Worm (Caenorhabditis elegans) whole organism, L1 larva: Measurements from ENCODE around the gene T13H5.8.

Experiments
- C16A3.4 ChIP-seq: fragments of 150-350 bp; optimal IDR thresholded peaks from 2 replicates; lab custom pipeline; 2014; ENCODE audit warnings: missing biosample characterization, missing genetic modification characterization
- F16B12.6 ChIP-seq: fragments of 150-350 bp; optimal IDR thresholded peaks from 2 replicates; lab custom pipeline; 2014; ENCODE audit warnings: missing biosample characterization, missing genetic modification characterization
- Y116A8C.19 ChIP-seq: sonication (generic microtip); optimal IDR thresholded peaks from 2 replicates; lab custom pipeline; 2016; ENCODE audit warnings: missing compliant biosample characterization, missing genetic modification characterization, borderline replicate concordance
- aly-2 ChIP-seq: fragments of 150-350 bp; optimal IDR thresholded peaks from 2 replicates; lab custom pipeline; 2014; ENCODE audit warnings: missing biosample characterization, missing genetic modification characterization
- blmp-1 ChIP-seq: fragments of 150-350 bp; optimal IDR thresholded peaks from 2 replicates; lab custom pipeline; 2014; ENCODE audit warnings: missing biosample characterization, missing genetic modification characterization
- ceh-63 ChIP-seq: fragments of 200-800 bp; sonication (Bioruptor generic); optimal IDR thresholded peaks from 2 replicates; lab custom pipeline; 2018; ENCODE audit warnings: mild to moderate bottlenecking, missing genetic modification characterization, missing compliant biosample characterization
- dsc-1 ChIP-seq: sonication (generic microtip); optimal IDR thresholded peaks from 2 replicates; lab custom pipeline; 2016; ENCODE audit warnings: mild to moderate bottlenecking, missing genetic modification characterization, missing compliant biosample characterization
- efl-1 ChIP-seq, 4 experiments: fragments of 150-350 bp; optimal IDR thresholded peaks in 3 of 4; peaks in 1 of 4; 1 replicate in 1 of 4; 2 replicates in 3 of 4; lab custom pipeline; 2014; ENCODE audit warnings: missing biosample characterization in 2 of 4, missing genetic modification characterization in 2 of 4, missing genetic modification reagents in 2 of 4
- egl-13 ChIP-seq: sonication (generic microtip); optimal IDR thresholded peaks from 2 replicates; lab custom pipeline; 2016; ENCODE audit warnings: missing genotype, missing genetic modification reagents, missing genetic modification characterization, missing compliant biosample characterization
- elt-2 ChIP-seq: sonication (generic microtip); optimal IDR thresholded peaks from 2 replicates; lab custom pipeline; 2016; ENCODE audit warnings: missing genetic modification characterization, mild to moderate bottlenecking, inconsistent platforms, missing compliant biosample characterization, missing genetic modification reagents
- ets-5 ChIP-seq: fragments of 200-800 bp; sonication (Bioruptor generic); IDR thresholded peaks from 2 replicates; pipeline ENCODE4 v1.3.6; 2022; ENCODE audit warnings: missing genetic modification characterization, missing compliant biosample characterization
- fkh-10 ChIP-seq: sonication (generic microtip); optimal IDR thresholded peaks from 2 replicates; lab custom pipeline; 2017; ENCODE audit warnings: missing biosample characterization, missing genetic modification reagents, missing genetic modification characterization
- fkh-8 ChIP-seq: sonication (generic microtip); optimal IDR thresholded peaks from 2 replicates; lab custom pipeline; 2016; ENCODE audit warnings: mild to moderate bottlenecking, missing genetic modification characterization, missing compliant biosample characterization
- fos-1 ChIP-seq: fragments of 150-350 bp; optimal IDR thresholded peaks from 2 replicates; lab custom pipeline; 2014; ENCODE audit warnings: missing biosample characterization, missing genetic modification characterization
- grh-1 ChIP-seq: fragments of 200-800 bp; sonication (Bioruptor generic); IDR thresholded peaks from 2 replicates; pipeline ENCODE4 v1.3.6; 2022; ENCODE audit warnings: missing genetic modification reagents, missing genetic modification characterization, missing compliant biosample characterization
- hlh-17 ChIP-seq: fragments of 200-800 bp; sonication (Bioruptor generic); optimal IDR thresholded peaks from 2 replicates; lab custom pipeline; 2018; ENCODE audit warnings: missing genetic modification characterization, mild to moderate bottlenecking, missing compliant biosample characterization, moderate library complexity, borderline replicate concordance
- hpl-2 ChIP-seq: fragments of 150-350 bp; optimal IDR thresholded peaks from 2 replicates; lab custom pipeline; 2014; ENCODE audit warnings: missing biosample characterization, missing genetic modification reagents, missing genetic modification characterization
- isw-1 ChIP-seq: fragments of 200-800 bp; sonication (Bioruptor generic); IDR thresholded peaks from 2 replicates; pipeline ENCODE4 v1.3.6; 2022; ENCODE audit warnings: missing genetic modification characterization, missing compliant biosample characterization
- lin-13 ChIP-seq: fragments of 150-350 bp; optimal IDR thresholded peaks from 2 replicates; lab custom pipeline; 2014; ENCODE audit warnings: missing biosample characterization, missing genetic modification reagents, missing genetic modification characterization
- lin-35 ChIP-seq, 2 experiments: fragments of 150-350 bp; optimal IDR thresholded peaks; 2 replicates each; lab custom pipeline; 2014; ENCODE audit warnings: missing biosample characterization in 2 of 2, missing genetic modification characterization in 2 of 2, missing genetic modification reagents in 2 of 2
- lin-39 ChIP-seq: fragments of 150-350 bp; optimal IDR thresholded peaks from 2 replicates; lab custom pipeline; 2014; ENCODE audit warnings: missing biosample characterization, missing genetic modification reagents, missing genetic modification characterization
- lir-3 ChIP-seq: sonication (generic microtip); optimal IDR thresholded peaks from 2 replicates; lab custom pipeline; 2016; ENCODE audit warnings: mild to moderate bottlenecking, missing genetic modification characterization, moderate library complexity, missing compliant biosample characterization; ENCODE audit not compliant: poor library complexity
- lsy-2 ChIP-seq, 2 experiments: fragments of 150-350 bp; optimal IDR thresholded peaks; 2 replicates each; lab custom pipeline; 2014; ENCODE audit warnings: missing biosample characterization in 2 of 2, missing genetic modification characterization in 2 of 2
- mab-9 ChIP-seq: fragments of 200-800 bp; sonication (Bioruptor generic); IDR thresholded peaks from 2 replicates; pipeline ENCODE4 v1.3.6; 2022; ENCODE audit warnings: missing genetic modification reagents, missing genetic modification characterization, missing compliant biosample characterization
- mdl-1 ChIP-seq, 2 experiments: fragments of 150-350 bp; optimal IDR thresholded peaks; 2 replicates each; lab custom pipeline; 2014 to 2017; ENCODE audit warnings: missing biosample characterization in 2 of 2, missing genetic modification characterization in 2 of 2, inconsistent platforms in 1 of 2
- nhr-11 ChIP-seq: fragments of 150-350 bp; optimal IDR thresholded peaks from 2 replicates; lab custom pipeline; 2014; ENCODE audit warnings: missing biosample characterization, missing genetic modification characterization
- nhr-12 ChIP-seq: sonication (generic microtip); optimal IDR thresholded peaks from 2 replicates; lab custom pipeline; 2017; ENCODE audit warnings: missing biosample characterization, missing genetic modification characterization
- nhr-28 ChIP-seq: fragments of 150-350 bp; optimal IDR thresholded peaks from 2 replicates; lab custom pipeline; 2014; ENCODE audit warnings: missing biosample characterization, missing genetic modification characterization
- nhr-77 ChIP-seq: fragments of 150-350 bp; optimal IDR thresholded peaks from 2 replicates; lab custom pipeline; 2014; ENCODE audit warnings: missing biosample characterization, missing genetic modification characterization
- nhr-84 ChIP-seq: sonication (generic microtip); optimal IDR thresholded peaks from 2 replicates; lab custom pipeline; 2017; ENCODE audit warnings: missing biosample characterization, missing genetic modification characterization
- nhr-85 ChIP-seq: sonication (generic microtip); peaks from one replicate; lab custom pipeline; 2016; ENCODE audit warnings: missing genetic modification characterization, inconsistent platforms, missing compliant biosample characterization
- nhr-90 ChIP-seq: sonication (generic microtip); optimal IDR thresholded peaks from 2 replicates; lab custom pipeline; 2016; ENCODE audit warnings: mild to moderate bottlenecking, missing genetic modification characterization, missing compliant biosample characterization; ENCODE audit not compliant: poor library complexity
- pax-3 ChIP-seq: fragments of 200-800 bp; sonication (Bioruptor generic); optimal IDR thresholded peaks from 2 replicates; lab custom pipeline; 2018; ENCODE audit warnings: mild to moderate bottlenecking, missing genetic modification characterization, moderate library complexity, missing compliant biosample characterization
- rnt-1 ChIP-seq: sonication (generic microtip); optimal IDR thresholded peaks from 2 replicates; lab custom pipeline; 2016; ENCODE audit warnings: mild to moderate bottlenecking, missing genetic modification characterization, moderate library complexity, missing compliant biosample characterization
- skn-1 ChIP-seq: fragments of 150-350 bp; optimal IDR thresholded peaks from 2 replicates; lab custom pipeline; 2014; ENCODE audit warnings: missing biosample characterization, missing genetic modification characterization
- snu-23 ChIP-seq: sonication (generic microtip); optimal IDR thresholded peaks from 2 replicates; lab custom pipeline; 2016; ENCODE audit warnings: missing genetic modification characterization, missing compliant biosample characterization
- sptf-1 ChIP-seq: fragments of 150-350 bp; optimal IDR thresholded peaks from 2 replicates; lab custom pipeline; 2014; ENCODE audit warnings: missing biosample characterization, missing genetic modification characterization
- swsn-7 ChIP-seq: sonication (generic microtip); optimal IDR thresholded peaks from 2 replicates; lab custom pipeline; 2016; ENCODE audit warnings: missing genetic modification characterization, missing compliant biosample characterization
- unc-130 ChIP-seq: fragments of 150-350 bp; optimal IDR thresholded peaks from 2 replicates; lab custom pipeline; 2017; ENCODE audit warnings: missing biosample characterization, missing genetic modification characterization, inconsistent platforms
- unc-86 ChIP-seq: sonication (generic microtip); optimal IDR thresholded peaks from 2 replicates; lab custom pipeline; 2016; ENCODE audit warnings: missing genetic modification characterization, missing compliant biosample characterization
- unc-98 ChIP-seq: fragments of 200-800 bp; sonication (Bioruptor generic); IDR thresholded peaks from 2 replicates; pipeline ENCODE4 v1.3.6; 2022; ENCODE audit warnings: missing genetic modification characterization, missing compliant biosample characterization
- vab-15 ChIP-seq: sonication (generic microtip); optimal IDR thresholded peaks from 2 replicates; lab custom pipeline; 2017; ENCODE audit warnings: missing genotype, mild to moderate bottlenecking, missing genetic modification characterization, missing compliant biosample characterization
- ztf-11 ChIP-seq, 2 experiments: sonication (generic microtip); optimal IDR thresholded peaks; 2 replicates each; lab custom pipeline; 2016 to 2017; ENCODE audit warnings: missing genetic modification characterization in 2 of 2, missing biosample characterization in 1 of 2, missing compliant biosample characterization in 1 of 2
- ztf-4 ChIP-seq: fragments of 150-350 bp; optimal IDR thresholded peaks from 2 replicates; lab custom pipeline; 2014; ENCODE audit warnings: missing biosample characterization, missing genetic modification characterization

Gene T13H5.8

ce11 chrII:8569038-8569977, 51.0 kb downstream of the T13H5.8 start, which contains the start of the genes col-38 and rpl-5 (continued):
- TF ChIP-seq blmp-1 (peak; percentile 86), fkh-10 (peak; percentile 72), ztf-11 (tag; optimal IDR thresholded peaks at IDR 0.05; lab: Kevin White, UChicago) (peak in 1 of 2 experiments; percentile 56), sptf-1 (no peak), rnt-1 (peak; percentile 92), mdl-1 (tag; optimal IDR thresholded peaks at IDR 0.05; lab: Kevin White, UChicago) (peak in 1 of 2 experiments; percentile 85), lir-3 (tag; lab: Kevin White, UChicago) (peak; percentile 73), snu-23 (GFP tag; lab: Kevin White, UChicago) (peak; percentile 95), lin-35 (GFP tag; optimal IDR thresholded peaks at IDR 0.05; lab: Kevin White, UChicago) (peak; percentile 98 to 99), fkh-8 (tag; lab: Kevin White, UChicago) (peak; percentile 93), skn-1 (peak; percentile 94), ztf-4 (tag; lab: Kevin White, UChicago) (peak; percentile 57), hlh-17 (no peak), swsn-7 (tag; lab: Kevin White, UChicago) (peak; percentile 90), C16A3.4 (tag; lab: Kevin White, UChicago) (peak; percentile 96), unc-86 (tag; lab: Kevin White, UChicago) (peak; percentile 79), unc-130 (tag; lab: Kevin White, UChicago) (peak; percentile 96), lsy-2 (tag; optimal IDR thresholded peaks at IDR 0.05; lab: Kevin White, UChicago) (peak; percentile 97 to 99), pax-3 (peak; percentile 82), vab-15 (tag; lab: Kevin White, UChicago) (peak; percentile 82), aly-2 (tag; lab: Kevin White, UChicago) (peak; percentile 30), nhr-85 (peak; percentile 91), nhr-12 (tag; lab: Kevin White, UChicago) (no peak), nhr-11 (tag; lab: Kevin White, UChicago) (peak; percentile 54), ets-5 (GFP tag; lab: Robert Waterston, UW) (no peak), grh-1 (GFP tag; lab: Robert Waterston, UW) (peak; percentile 75), egl-13 (peak; percentile 74), unc-98 (GFP tag; lab: Robert Waterston, UW) (no peak), nhr-90 (peak; percentile 84), mab-9 (GFP tag; lab: Robert Waterston, UW) (peak; percentile 52; the same call in 1 of the 2 replicates), nhr-28 (tag; lab: Kevin White, UChicago) (no peak), hpl-2 (GFP tag; lab: Kevin White, UChicago) (peak; percentile 45), nhr-84 (tag; lab: Kevin White, UChicago) (no peak), nhr-77 (tag; lab: Kevin White, UChicago) (peak; percentile 87), ceh-63 (no peak), lin-13 (peak; percentile 87), fos-1 (peak; percentile 79), isw-1 (GFP tag; lab: Robert Waterston, UW) (peak; percentile 96), lin-39 (peak; percentile 47), dsc-1 (tag; lab: Kevin White, UChicago) (peak; percentile 82), F16B12.6 (peak; percentile 98), efl-1 (optimal IDR thresholded peaks at IDR 0.05; lab: Kevin White, UChicago) (peak; percentile 82 to 98), efl-1 (GFP tag; optimal IDR thresholded peaks at IDR 0.05 in 1 of 2; lab: Kevin White, UChicago) (peak; percentile 97 to 100), Y116A8C.19 (no peak), elt-2 (peak; percentile 66)
